Fruit fly (Drosophila melanogaster): ENCODE data around the gene CG6428.

CG6428 gene

DNA sequence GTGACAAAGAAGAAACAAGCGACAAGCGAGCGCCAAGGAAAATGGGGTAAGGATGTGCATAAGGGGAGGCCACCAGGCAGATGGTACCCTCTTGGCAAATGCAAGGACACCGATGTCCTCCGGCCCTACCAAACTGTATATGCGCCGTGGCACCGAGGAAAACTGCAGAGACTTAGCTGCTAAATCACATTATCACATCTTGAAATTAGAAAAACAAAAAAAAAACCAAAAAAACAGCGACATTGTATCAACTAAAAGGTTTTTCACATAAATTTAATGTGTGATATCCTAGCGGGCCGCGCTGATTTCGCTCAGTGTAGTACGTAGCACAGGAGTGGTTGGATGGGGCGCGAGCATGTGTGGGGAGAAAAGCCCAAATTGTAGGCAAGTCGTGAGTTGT is 39.9 kb downstream of the CG6428 start (continued):
- TF ChIP-seq pros (GFP tag; optimal IDR thresholded peaks at IDR 0.05), result no peak
- TF ChIP-seq ftz-f1 (GFP tag; optimal IDR thresholded peaks at IDR 0.05), result no peak
- TF ChIP-seq mam (GFP tag; optimal IDR thresholded peaks at IDR 0.05), result no peak
